Fruit fly (Drosophila melanogaster) whole organism, embryonic: ENCODE data around the gene wuho.

Experiments
- CG7987 ChIP-seq: fragments of 200-800 bp; sonication (Bioruptor generic); optimal IDR thresholded peaks from 2 replicates; lab custom pipeline; 2018; ENCODE audit warnings: missing biosample characterization, mild to moderate bottlenecking, missing genetic modification characterization, moderate library complexity
- CTCF ChIP-seq: fragments of 200-800 bp; sonication (Bioruptor generic); optimal IDR thresholded peaks from 2 replicates; lab custom pipeline; 2017; ENCODE audit warnings: missing biosample characterization, mild to moderate bottlenecking, missing genetic modification characterization, moderate library complexity
- Elba2 ChIP-seq: fragments of 200-800 bp; sonication (Bioruptor generic); optimal IDR thresholded peaks from 3 replicates; lab custom pipeline; 2016; ENCODE audit warnings: missing biosample characterization, missing genetic modification characterization
- ken ChIP-seq: fragments of 200-800 bp; sonication (Bioruptor generic); IDR thresholded peaks from 3 replicates; pipeline ENCODE4 v1.3.6; 2022; ENCODE audit warnings: missing biosample characterization, missing genetic modification characterization
- odd ChIP-seq: fragments of 200-800 bp; sonication (Bioruptor generic); optimal IDR thresholded peaks from 2 replicates; lab custom pipeline; 2017; ENCODE audit warnings: missing biosample characterization, mild to moderate bottlenecking, missing genetic modification characterization
- sqz ChIP-seq: fragments of 200-800 bp; sonication (Bioruptor generic); optimal IDR thresholded peaks from 3 replicates; lab custom pipeline; 2018; ENCODE audit warnings: missing biosample characterization, mild to moderate bottlenecking, missing genetic modification characterization

- TF ChIP-seq Elba2 (GFP tag; lab: Kevin White, UChicago), result no peak
- no peak for TF ChIP-seq odd (GFP tag; lab: Kevin White, UChicago)
- TF ChIP-seq sqz (GFP tag; lab: Kevin White, UChicago), result no peak
- TF ChIP-seq CTCF (GFP tag; lab: Kevin White, UChicago), result no peak
- no peak for TF ChIP-seq CG7987 (GFP tag; lab: Kevin White, UChicago)
- TF ChIP-seq ken (GFP tag; lab: Robert Waterston, UW), result no peak
These were observed 34.9 kb upstream of the wuho start for dm6 chrX:6252897-6253540.
